Fruit fly (Drosophila melanogaster) whole organism: Measurements from ENCODE around the gene CG13046.

ENCODE experiments used
- CG8478 ChIP-seq: fragments of >200 bp; optimal IDR thresholded peaks from 2 replicates; lab custom pipeline; 2018; ENCODE audit warnings: inconsistent platforms
- Dll ChIP-seq: fragments of >200 bp; optimal IDR thresholded peaks from 2 replicates; lab custom pipeline; 2017
- EcR ChIP-seq, 2 experiments: fragments of >200 bp; optimal IDR thresholded peaks; 2 replicates each; lab custom pipeline; 2017; ENCODE audit warnings: missing biosample characterization in 2 of 2, missing genetic modification characterization in 2 of 2, missing genetic modification reagents in 2 of 2
- pan ChIP-seq: fragments of >200 bp; optimal IDR thresholded peaks from 2 replicates; lab custom pipeline; 2017
- psq ChIP-seq: fragments of >200 bp; optimal IDR thresholded peaks from 2 replicates; lab custom pipeline; 2017
- usp ChIP-seq: fragments of >200 bp; optimal IDR thresholded peaks from 2 replicates; lab custom pipeline; 2017; ENCODE audit warnings: missing biosample characterization, missing genetic modification characterization, mixed read lengths

dm6 chr3L:16333013-16333412 is 44.8 kb upstream of the CG13046 start, which contains the start of gene CG13056:
- TF ChIP-seq EcR (GFP tag; optimal IDR thresholded peaks at IDR 0.05; lab: Kevin White, UChicago) (no peak), pan (lab: Kevin White, UChicago) (no peak), psq (lab: Kevin White, UChicago) (no peak), CG8478 (lab: Kevin White, UChicago) (no peak), Dll (no peak), usp (no peak)
